Worm (Caenorhabditis elegans): ENCODE measurements around the gene K03B4.9.
A peak's percentile ranks its signal among the peaks of the same experiment; 100 is the strongest.

The K03B4.9 gene

DNA sequence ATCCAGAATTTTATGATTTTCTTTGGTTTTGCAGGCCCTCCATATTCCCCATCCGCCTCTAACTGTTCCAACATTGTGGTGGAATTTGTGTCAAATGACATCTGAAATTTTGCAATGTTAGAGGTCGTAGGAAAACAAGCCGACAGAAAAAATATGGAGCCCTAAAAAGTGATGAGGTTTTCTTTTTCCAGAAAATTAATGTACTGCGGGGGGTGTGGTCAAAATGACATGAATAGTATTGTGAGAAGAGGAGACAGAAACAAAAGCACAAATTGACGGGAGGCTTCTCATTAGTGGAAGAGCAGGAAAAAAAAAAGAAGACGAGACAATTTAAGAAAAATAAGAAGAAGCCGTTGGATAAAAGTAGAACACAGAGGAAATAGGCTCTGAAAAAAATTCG is 27.8 kb upstream of the K03B4.9 start, which contains the start of gene ZC266.1:
Gene ZC266.1 (minus strand): TSS at position 101 of the 400 bp plus-strand sequence.
- TF ChIP-seq eor-1 (tag; optimal IDR thresholded peaks at IDR 0.05) (no peak), fkh-2 (tag; optimal IDR thresholded peaks at IDR 0.05) (no peak), ztf-4 (tag; optimal IDR thresholded peaks at IDR 0.05) (no peak), skn-1 (tag; optimal IDR thresholded peaks at IDR 0.05) (no peak), ztf-11 (tag; optimal IDR thresholded peaks at IDR 0.05) (no peak), nhr-11 (tag; optimal IDR thresholded peaks at IDR 0.05) (no peak), nhr-43 (tag; optimal IDR thresholded peaks at IDR 0.05; ENCODE audit: poor library complexity, severe bottlenecking) (no peak), nhr-23 (tag; optimal IDR thresholded peaks at IDR 0.05) (no peak), ZK546.5 (tag; optimal IDR thresholded peaks at IDR 0.05) (no peak), elt-1 (tag; optimal IDR thresholded peaks at IDR 0.05) (no peak), hmg-11 (tag; optimal IDR thresholded peaks at IDR 0.05) (no peak), R02D3.7 (tag; optimal IDR thresholded peaks at IDR 0.05) (no peak), nhr-12 (tag; optimal IDR thresholded peaks at IDR 0.05) (no peak), elt-3 (tag; optimal IDR thresholded peaks at IDR 0.05) (no peak), fkh-10 (GFP tag; optimal IDR thresholded peaks at IDR 0.05) (no peak), sea-2 (GFP tag; optimal IDR thresholded peaks at IDR 0.05) (no peak), ceh-28 (tag; optimal IDR thresholded peaks at IDR 0.05) (no peak), nhr-237 (tag; optimal IDR thresholded peaks at IDR 0.05) (no peak)

DNA sequence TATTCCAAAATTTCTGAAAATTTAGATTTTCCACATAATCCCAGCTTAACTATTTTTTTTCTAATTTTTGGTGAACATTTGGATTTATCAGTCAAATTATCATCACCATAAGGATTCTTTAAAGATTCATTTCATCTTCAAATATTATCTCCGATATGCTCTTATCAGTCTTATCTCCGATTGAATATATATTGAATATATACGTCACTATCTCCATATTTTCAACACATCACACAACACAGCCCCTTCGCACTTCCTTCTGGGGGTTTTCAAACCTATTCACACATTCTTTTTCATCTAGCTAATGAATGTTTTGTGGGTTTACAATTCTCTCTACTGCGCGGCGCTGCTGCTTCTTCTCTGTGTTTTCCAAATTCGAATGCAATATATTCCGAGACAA is 26.3 kb upstream of the K03B4.9 start:
- TF ChIP-seq nhr-11 (tag; optimal IDR thresholded peaks at IDR 0.05), result no peak
- TF ChIP-seq pha-4 (tag; optimal IDR thresholded peaks at IDR 0.05), result no peak
- no peak for TF ChIP-seq tbx-2 (tag; optimal IDR thresholded peaks at IDR 0.05)
- TF ChIP-seq lin-39 (tag; optimal IDR thresholded peaks at IDR 0.05), result no peak
- TF ChIP-seq skn-1 (tag; optimal IDR thresholded peaks at IDR 0.05), result no peak
- TF ChIP-seq lsy-12 (tag; optimal IDR thresholded peaks at IDR 0.05), result no peak
- TF ChIP-seq nhr-237 (tag; optimal IDR thresholded peaks at IDR 0.05), result no peak
- TF ChIP-seq jun-1 (tag; optimal IDR thresholded peaks at IDR 0.05), result no peak
- no peak for TF ChIP-seq egl-5 (tag; optimal IDR thresholded peaks at IDR 0.05)
- no peak for TF ChIP-seq fos-1 (tag; optimal IDR thresholded peaks at IDR 0.05)
- TF ChIP-seq pqm-1 (tag; optimal IDR thresholded peaks at IDR 0.05), result no peak
- no peak for TF ChIP-seq snpc-4 (tag; optimal IDR thresholded peaks at IDR 0.05)
- TF ChIP-seq ZK546.5 (tag; optimal IDR thresholded peaks at IDR 0.05), result no peak
- no peak for TF ChIP-seq nhr-67 (tag; optimal IDR thresholded peaks at IDR 0.05)
- no peak for TF ChIP-seq ztf-11 (tag; optimal IDR thresholded peaks at IDR 0.05)
- no peak for TF ChIP-seq nfya-1 (tag; optimal IDR thresholded peaks at IDR 0.05; ENCODE audit: insufficient read depth)
- TF ChIP-seq fkh-10 (GFP tag; optimal IDR thresholded peaks at IDR 0.05), result no peak
- no peak for TF ChIP-seq mdl-1 (tag; optimal IDR thresholded peaks at IDR 0.05)
- no peak for TF ChIP-seq ceh-28 (tag; optimal IDR thresholded peaks at IDR 0.05)
- TF ChIP-seq nhr-77 (tag; optimal IDR thresholded peaks at IDR 0.05), result no peak

DNA sequence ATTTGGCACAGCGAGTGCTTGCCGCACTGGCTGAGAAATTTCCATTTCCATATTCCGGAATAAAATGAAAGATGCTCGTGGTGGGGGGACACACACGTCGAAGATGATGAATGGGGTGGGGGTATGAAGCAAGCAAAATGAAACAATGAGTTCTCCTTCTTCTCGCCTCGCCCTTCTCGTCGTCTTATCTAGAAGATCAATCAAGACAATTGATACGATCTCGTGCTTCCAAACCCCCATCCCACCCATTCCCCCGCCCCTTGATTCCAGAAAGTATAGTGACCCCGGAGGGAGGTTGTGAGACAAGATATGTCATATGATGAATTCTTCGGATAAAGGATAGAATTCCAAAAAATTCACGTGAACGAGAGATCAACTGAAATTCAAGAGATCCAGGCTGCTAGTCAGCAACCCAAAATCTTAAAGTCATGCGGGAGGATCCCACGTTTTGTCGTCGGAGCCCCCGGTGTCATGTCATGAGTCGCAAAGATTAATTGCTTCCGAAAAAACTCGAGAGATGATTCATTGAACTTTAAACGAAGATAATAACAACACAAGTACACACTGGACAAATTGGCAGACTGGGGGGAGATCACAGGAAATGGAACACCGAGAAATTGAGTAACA is 22.2 kb upstream of the K03B4.9 start:
- TF ChIP-seq skn-1 (tag; optimal IDR thresholded peaks at IDR 0.05) (no peak), lin-39 (tag; optimal IDR thresholded peaks at IDR 0.05) (peak; percentile 41), elt-1 (tag; optimal IDR thresholded peaks at IDR 0.05) (peak; percentile 80), nhr-11 (tag; optimal IDR thresholded peaks at IDR 0.05) (peak; percentile 68)

DNA sequence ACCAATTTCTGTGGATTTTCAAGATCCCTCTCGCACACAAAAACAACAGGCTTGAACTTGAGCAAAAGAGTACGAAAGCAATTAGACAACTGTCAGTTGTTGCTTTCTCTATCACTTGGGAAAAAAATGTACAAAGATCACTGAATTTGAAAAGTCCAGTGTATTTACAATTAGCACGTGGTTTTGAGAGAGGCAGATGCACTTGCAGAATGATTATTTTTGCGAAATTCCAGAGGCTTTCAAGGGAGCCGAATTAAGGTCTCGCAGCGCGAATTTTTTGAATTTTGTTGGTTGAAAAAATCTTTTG is 20.8 kb upstream of the K03B4.9 start:
- no peak for TF ChIP-seq lin-15B (tag; optimal IDR thresholded peaks at IDR 0.05)
- TF ChIP-seq tbx-2 (tag; optimal IDR thresholded peaks at IDR 0.05), result no peak
- TF ChIP-seq zag-1 (tag; optimal IDR thresholded peaks at IDR 0.05), result no peak
- TF ChIP-seq egl-5 (tag; optimal IDR thresholded peaks at IDR 0.05), result peak; percentile 7
- no peak for TF ChIP-seq nhr-25 (tag; optimal IDR thresholded peaks at IDR 0.05)
- TF ChIP-seq pqm-1 (tag; optimal IDR thresholded peaks at IDR 0.05), result no peak
- TF ChIP-seq nfya-1 (tag; optimal IDR thresholded peaks at IDR 0.05; ENCODE audit: insufficient read depth), result peak; percentile 39
- TF ChIP-seq elt-3 (tag; optimal IDR thresholded peaks at IDR 0.05), result no peak
- no peak for TF ChIP-seq nhr-23 (tag; optimal IDR thresholded peaks at IDR 0.05)
- no peak for TF ChIP-seq mdl-1 (tag; optimal IDR thresholded peaks at IDR 0.05)
- peak; percentile 32 for TF ChIP-seq nhr-11 (tag; optimal IDR thresholded peaks at IDR 0.05)
- TF ChIP-seq ceh-9 (tag; optimal IDR thresholded peaks at IDR 0.05), result no peak
- TF ChIP-seq lin-39 (tag; optimal IDR thresholded peaks at IDR 0.05), result peak; percentile 7
